Worm (Caenorhabditis elegans) whole organism, mixed stage, embryonic: ENCODE data around the gene zer-1.

Experiments
- drap-1 ChIP-seq: fragments of 200-800 bp; sonication (Bioruptor generic); optimal IDR thresholded peaks from 3 replicates; lab custom pipeline; 2018; ENCODE audit warnings: mild to moderate bottlenecking, missing genetic modification characterization, missing compliant biosample characterization
- elt-1 ChIP-seq: sonication (generic microtip); optimal IDR thresholded peaks from 2 replicates; lab custom pipeline; 2017; ENCODE audit warnings: missing genetic modification characterization, mild to moderate bottlenecking, missing compliant biosample characterization, antibody characterized with exemption, moderate library complexity, borderline replicate concordance; ENCODE audit not compliant: insufficient read depth
- lin-13 ChIP-seq: fragments of 150-350 bp; optimal IDR thresholded peaks from 2 replicates; lab custom pipeline; 2014; ENCODE audit warnings: missing biosample characterization, missing genetic modification characterization
- lsy-2 ChIP-seq: fragments of 150-350 bp; optimal IDR thresholded peaks from 2 replicates; lab custom pipeline; 2014; ENCODE audit warnings: missing biosample characterization, missing genetic modification characterization
- nhr-12 ChIP-seq: fragments of 150-350 bp; optimal IDR thresholded peaks from 2 replicates; lab custom pipeline; 2014; ENCODE audit warnings: missing biosample characterization, missing genetic modification characterization
- sem-2 ChIP-seq: fragments of 200-800 bp; sonication (Bioruptor generic); optimal IDR thresholded peaks from 2 replicates; lab custom pipeline; 2018; ENCODE audit warnings: mild to moderate bottlenecking, missing genetic modification characterization, missing compliant biosample characterization
- snpc-4 ChIP-seq: fragments of 150-350 bp; optimal IDR thresholded peaks from 2 replicates; lab custom pipeline; 2014; ENCODE audit warnings: missing biosample characterization, missing genetic modification characterization

DNA sequence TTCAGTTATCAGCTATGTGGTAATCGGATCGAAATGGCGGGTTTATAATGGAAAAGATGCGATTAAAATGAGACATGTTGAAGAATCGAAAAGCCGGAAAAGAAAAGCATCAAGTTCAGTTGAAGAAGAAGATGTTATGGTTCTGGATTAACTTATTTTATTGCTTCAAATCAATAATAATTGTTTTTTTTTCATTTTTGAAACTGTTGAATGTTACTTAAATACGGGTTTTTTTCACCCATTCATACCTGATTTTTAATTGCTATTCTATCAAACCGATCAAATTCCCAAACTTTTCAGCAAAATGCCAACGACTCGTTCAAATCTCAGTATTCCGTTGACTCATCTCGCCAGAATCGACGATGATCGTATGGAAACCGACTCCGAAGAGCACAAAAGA is 26.7 kb downstream of the zer-1 start, which contains the start of gene exos-4.2:
- TF ChIP-seq snpc-4 (tag; lab: Kevin White, UChicago) (no peak), nhr-12 (tag; lab: Kevin White, UChicago) (no peak), lsy-2 (tag; lab: Kevin White, UChicago) (no peak), elt-1 (tag; lab: Kevin White, UChicago) (no peak), lin-13 (tag; lab: Kevin White, UChicago) (no peak), drap-1 (GFP tag; lab: Kevin White, UChicago) (no peak), sem-2 (GFP tag; lab: Kevin White, UChicago) (no peak)
